Worm (Caenorhabditis elegans): Measurements from ENCODE around the gene thk-1.

The thk-1 gene

DNA sequence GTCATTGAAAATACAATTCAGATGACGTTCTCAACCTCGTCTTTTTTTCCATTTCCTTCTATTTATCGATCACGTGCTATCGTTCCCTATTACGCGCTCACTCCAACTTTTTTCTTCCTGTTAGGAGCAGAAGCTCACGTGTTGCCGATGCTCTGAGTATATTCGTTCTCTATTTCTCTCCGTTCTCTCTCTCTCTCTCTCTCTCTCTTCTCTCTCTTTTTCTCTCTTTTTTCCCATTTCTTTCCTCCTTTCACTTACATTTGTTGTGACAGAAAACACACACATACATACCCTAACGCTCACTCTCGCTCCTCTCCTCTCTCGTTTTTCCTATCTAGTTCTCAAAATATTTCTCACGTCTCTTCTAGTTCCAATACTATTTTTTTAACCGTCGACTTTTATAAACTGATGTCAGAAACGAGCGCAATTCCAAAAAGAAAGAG is 29.0 kb downstream of the thk-1 start (continued):
- no peak for TF ChIP-seq lim-7 (GFP tag; IDR thresholded peaks at IDR 0.05)
- TF ChIP-seq hlh-30 (tag; optimal IDR thresholded peaks at IDR 0.05; ENCODE audit: insufficient read depth), result peak; percentile 98
- TF ChIP-seq egl-43 (GFP tag; IDR thresholded peaks at IDR 0.05), result no peak; the same call in none of the 2 replicates

DNA sequence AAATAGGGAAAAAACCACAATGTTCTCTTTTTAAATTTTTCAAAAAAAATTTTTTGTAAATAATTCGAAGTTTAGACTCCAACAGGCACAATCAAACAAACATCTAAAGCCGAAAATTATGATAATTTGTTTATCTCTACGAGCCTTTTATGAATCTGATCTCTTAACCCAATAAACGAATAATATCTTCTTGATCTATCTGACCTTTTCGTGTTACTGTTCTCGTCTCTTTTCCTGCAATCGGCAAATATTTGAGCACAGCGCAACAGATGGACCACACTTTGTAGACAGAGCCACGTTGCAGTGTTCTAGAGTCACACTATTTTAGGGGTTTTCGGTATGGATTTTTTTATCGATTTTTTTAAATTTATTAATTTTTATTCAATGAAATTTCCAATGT is 29.6 kb downstream of the thk-1 start:
- no peak for TF ChIP-seq D1046.2 (GFP tag; IDR thresholded peaks at IDR 0.05)
- peak; percentile 6 for TF ChIP-seq aha-1 (tag)
- TF ChIP-seq arid-1 (GFP tag; conservative IDR thresholded peaks at IDR 0.05), result no peak
- TF ChIP-seq hif-1 (tag; optimal IDR thresholded peaks at IDR 0.05), result no peak

ce11 chrIV:10251261-10251660 is 30.1 kb downstream of the thk-1 start:
- TF ChIP-seq nhr-25 (tag; optimal IDR thresholded peaks at IDR 0.05; ENCODE audit: borderline replicate concordance, insufficient read depth) (no peak), snpc-4 (tag; optimal IDR thresholded peaks at IDR 0.05) (no peak), snpc-1.2 (GFP tag; IDR thresholded peaks at IDR 0.05) (no peak), mdt-29 (GFP tag; IDR thresholded peaks at IDR 0.05) (no peak), ama-1 (optimal IDR thresholded peaks at IDR 0.05) (no peak), lsy-2 (tag; optimal IDR thresholded peaks at IDR 0.05) (no peak), D1046.2 (GFP tag; IDR thresholded peaks at IDR 0.05) (no peak), cey-2 (tag; optimal IDR thresholded peaks at IDR 0.05; ENCODE audit: borderline replicate concordance, insufficient read depth) (no peak), lin-29 (GFP tag; IDR thresholded peaks at IDR 0.05) (no peak), nhr-28 (tag; optimal IDR thresholded peaks at IDR 0.05) (peak; percentile 27), daf-16 (GFP tag; optimal IDR thresholded peaks at IDR 0.05) (no peak), daf-16 (tag; optimal IDR thresholded peaks at IDR 0.05) (peak; percentile 33), lin-38 (GFP tag; IDR thresholded peaks at IDR 0.05) (no peak)

DNA sequence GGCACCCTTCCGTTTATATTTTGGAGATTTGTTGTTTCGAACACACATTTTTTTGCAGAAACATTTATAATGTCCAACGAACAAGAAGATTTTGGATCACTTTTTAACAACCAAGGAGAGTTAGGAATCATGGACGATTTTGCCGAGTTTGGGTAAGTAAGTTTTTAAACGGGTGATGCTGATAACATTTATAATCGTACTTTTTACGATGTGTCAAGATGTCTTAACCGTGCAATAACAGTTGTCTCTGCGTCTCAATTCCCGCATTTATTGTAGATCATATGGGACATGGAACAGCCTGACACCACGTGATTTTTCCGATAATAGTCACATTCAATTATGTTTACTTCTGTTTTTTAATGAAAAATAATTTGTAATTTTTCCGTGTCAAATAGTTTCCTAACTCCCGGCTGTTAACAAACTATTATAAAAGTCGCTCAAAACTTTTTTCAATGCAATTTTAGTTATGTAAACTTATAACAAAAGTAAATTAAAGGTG is 30.8 kb downstream of the thk-1 start, which contains the start of gene daf-14:
Gene daf-14 (plus strand): TSS at position 51 of the 499 bp plus-strand sequence.
- TF ChIP-seq R02D3.7 (tag; optimal IDR thresholded peaks at IDR 0.05) (no peak), ZK546.5 (tag; optimal IDR thresholded peaks at IDR 0.05) (no peak), hlh-30 (tag; optimal IDR thresholded peaks at IDR 0.05; ENCODE audit: insufficient read depth) (peak; percentile 81), F26F4.8 (GFP tag; conservative IDR thresholded peaks at IDR 0.05) (no peak), F44E2.7 (GFP tag; IDR thresholded peaks at IDR 0.05) (no peak), daf-16 (GFP tag; optimal IDR thresholded peaks at IDR 0.05) (no peak), daf-16 (tag; optimal IDR thresholded peaks at IDR 0.05) (peak; percentile 82), attf-4 (tag; optimal IDR thresholded peaks at IDR 0.05) (no peak), vab-7 (GFP tag; IDR thresholded peaks at IDR 0.05) (no peak), fos-1 (tag; optimal IDR thresholded peaks at IDR 0.05) (no peak), ceh-32 (tag; optimal IDR thresholded peaks at IDR 0.05; ENCODE audit: poor library complexity) (no peak), hlh-11 (tag; optimal IDR thresholded peaks at IDR 0.05) (peak; percentile 65), nhr-41 (GFP tag; IDR thresholded peaks at IDR 0.05) (no peak), duxl-1 (tag; optimal IDR thresholded peaks at IDR 0.05; ENCODE audit: poor library complexity) (peak; percentile 25), dmd-6 (GFP tag; IDR thresholded peaks at IDR 0.05) (peak; percentile 52), aha-1 (tag) (peak; percentile 74), unc-39 (tag; optimal IDR thresholded peaks at IDR 0.05) (no peak), T20F7.1 (GFP tag; optimal IDR thresholded peaks at IDR 0.05) (no peak), php-3 (GFP tag; IDR thresholded peaks at IDR 0.05) (peak; percentile 49; the same call in 1 of the 2 replicates), pqm-1 (tag; optimal IDR thresholded peaks at IDR 0.05) (no peak), dpl-1 (GFP tag; optimal IDR thresholded peaks at IDR 0.05) (peak; percentile 15), ZK337.2 (GFP tag; IDR thresholded peaks at IDR 0.05) (no peak), nhr-48 (tag; optimal IDR thresholded peaks at IDR 0.05) (peak; percentile 20), ces-1 (GFP tag; optimal IDR thresholded peaks at IDR 0.05) (no peak), set-16 (GFP tag; IDR thresholded peaks at IDR 0.05) (no peak), unc-62 (GFP tag; optimal IDR thresholded peaks at IDR 0.05 in 1 of 2) (peak in 1 of 2 experiments; percentile 12), unc-62 (tag; optimal IDR thresholded peaks at IDR 0.05) (no peak), ceh-28 (tag; optimal IDR thresholded peaks at IDR 0.05) (no peak), nhr-237 (tag; optimal IDR thresholded peaks at IDR 0.05) (no peak), lsy-2 (tag; optimal IDR thresholded peaks at IDR 0.05) (peak in 1 of 2 experiments; percentile 33), dve-1 (tag; optimal IDR thresholded peaks at IDR 0.05; ENCODE audit: insufficient read depth) (peak; percentile 77), rbr-2 (tag; optimal IDR thresholded peaks at IDR 0.05) (no peak)
